Worm (Caenorhabditis elegans) whole organism, L4 larva: Measurements from ENCODE around the gene usp-50.

ENCODE experiments used
- F26F4.8 ChIP-seq: fragments of 200-800 bp; sonication (Bioruptor generic); conservative IDR thresholded peaks from 2 replicates; pipeline ENCODE4 v1.3.6; 2022; ENCODE audit warnings: missing genetic modification characterization, missing compliant biosample characterization
- F37D6.2 ChIP-seq: sonication (generic microtip); optimal IDR thresholded peaks from 2 replicates; lab custom pipeline; 2016; ENCODE audit warnings: mild to moderate bottlenecking, missing genetic modification characterization, missing compliant biosample characterization
- ama-1 ChIP-seq: fragments of 150-350 bp; optimal IDR thresholded peaks from 2 replicates; lab custom pipeline; 2014; ENCODE audit warnings: inconsistent platforms, mixed read lengths
- dve-1 ChIP-seq: sonication (generic microtip); optimal IDR thresholded peaks from 2 replicates; lab custom pipeline; 2017; ENCODE audit warnings: antibody characterized with exemption, mild to moderate bottlenecking, missing genetic modification characterization, missing compliant biosample characterization; ENCODE audit not compliant: insufficient read depth
- hif-1 ChIP-seq, 2 experiments: sonication (generic microtip); optimal IDR thresholded peaks; 2 replicates each; lab custom pipeline; 2016 to 2017; ENCODE audit warnings: missing compliant biosample characterization in 2 of 2, missing genetic modification characterization in 2 of 2, missing genetic modification reagents in 2 of 2, missing genotype in 2 of 2, mild to moderate bottlenecking in 1 of 2
- hmg-1.1 ChIP-seq: fragments of 200-800 bp; sonication (Bioruptor generic); IDR thresholded peaks from 2 replicates; pipeline ENCODE4 v1.3.6; 2022; ENCODE audit warnings: missing genetic modification reagents, missing genetic modification characterization, missing compliant biosample characterization
- lsy-2 ChIP-seq, 2 experiments: fragments of 150-350 bp in 1 of 2; sonication (generic microtip) in 1 of 2; optimal IDR thresholded peaks; 2 replicates each; lab custom pipeline; 2014 to 2017; ENCODE audit warnings: missing biosample characterization in 2 of 2, missing genetic modification characterization in 2 of 2
- mdl-1 ChIP-seq, 2 experiments: fragments of 150-350 bp in 1 of 2; sonication (generic microtip) in 1 of 2; optimal IDR thresholded peaks; 2 replicates each; lab custom pipeline; 2014 to 2017; ENCODE audit warnings: missing biosample characterization in 2 of 2, missing genetic modification characterization in 2 of 2
- nhr-237 ChIP-seq: sonication (generic microtip); optimal IDR thresholded peaks from 2 replicates; lab custom pipeline; 2017; ENCODE audit warnings: missing biosample characterization, missing genetic modification characterization
- rbr-2 ChIP-seq: sonication (generic microtip); optimal IDR thresholded peaks from 2 replicates; lab custom pipeline; 2016; ENCODE audit warnings: missing genotype, missing genetic modification characterization, missing compliant biosample characterization
- set-16 ChIP-seq: fragments of 200-800 bp; sonication (Bioruptor generic); IDR thresholded peaks from 2 replicates; pipeline ENCODE4 v1.3.6; 2022; ENCODE audit warnings: missing genetic modification reagents, missing genetic modification characterization, missing compliant biosample characterization
- unc-62 ChIP-seq, 3 experiments: fragments of 150-350 bp in 1 of 3; sonication (generic microtip); optimal IDR thresholded peaks in 2 of 3; peaks in 1 of 3; 1 replicate in 1 of 3; 2 replicates in 2 of 3; lab custom pipeline; 2014 to 2017; ENCODE audit warnings: missing biosample characterization in 3 of 3, missing genetic modification characterization in 3 of 3, missing genetic modification reagents in 3 of 3, missing genotype in 1 of 3
- zag-1 ChIP-seq: fragments of 150-350 bp; optimal IDR thresholded peaks from 2 replicates; lab custom pipeline; 2014; ENCODE audit warnings: missing biosample characterization, missing genetic modification characterization

Gene usp-50

ce11 chrV:17981732-17982131 lies 57.0 kb downstream of the usp-50 start (continued):
- TF ChIP-seq hif-1 (tag; optimal IDR thresholded peaks at IDR 0.05; lab: Kevin White, UChicago) (no peak), nhr-237 (no peak), set-16 (GFP tag; lab: Robert Waterston, UW) (no peak), zag-1 (tag; lab: Kevin White, UChicago) (no peak), F37D6.2 (tag; lab: Kevin White, UChicago) (no peak), hmg-1.1 (GFP tag; lab: Robert Waterston, UW) (0 out of 2 replicates have a peak, but pooled peaks have one; percentile 45), ama-1 (lab: Kevin White, UChicago) (peak; percentile 37), rbr-2 (tag; lab: Kevin White, UChicago) (peak; percentile 5)

DNA sequence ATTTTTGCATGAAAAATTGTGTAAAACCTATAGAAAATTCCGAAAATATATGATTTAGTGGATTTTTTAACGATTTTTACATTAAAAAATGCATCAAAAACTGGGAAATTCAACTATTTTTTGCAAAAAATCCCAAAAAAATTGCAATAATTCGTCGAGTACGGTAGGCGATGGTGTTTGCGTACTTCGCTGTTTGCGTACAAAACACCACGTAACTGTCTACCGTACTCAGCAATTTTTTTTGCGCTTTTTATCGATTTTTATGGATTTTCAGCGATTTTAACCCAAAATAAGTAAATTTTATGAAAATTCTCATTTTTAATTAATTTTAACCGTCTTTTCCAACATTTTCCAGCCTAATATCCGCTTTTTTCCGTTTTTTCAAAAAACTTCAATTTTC lies 58.2 kb downstream of the usp-50 start:
- TF ChIP-seq lsy-2 (tag; optimal IDR thresholded peaks at IDR 0.05; lab: Kevin White, UChicago) (peak in 1 of 2 experiments; percentile 64), set-16 (GFP tag; lab: Robert Waterston, UW) (no peak), F26F4.8 (GFP tag; lab: Robert Waterston, UW) (no peak), mdl-1 (tag; optimal IDR thresholded peaks at IDR 0.05; lab: Kevin White, UChicago) (no peak), unc-62 (GFP tag; optimal IDR thresholded peaks at IDR 0.05 in 1 of 2; lab: Kevin White, UChicago) (peak in 1 of 2 experiments; percentile 41), unc-62 (tag; optimal IDR thresholded peaks at IDR 0.05; lab: Kevin White, UChicago) (no peak), dve-1 (tag; lab: Kevin White, UChicago) (no peak)
